Fruit fly (Drosophila melanogaster) whole organism, pupa: ENCODE results near the gene CG13609.

ENCODE experiments used
- CG32121 ChIP-seq: fragments of 200-800 bp; sonication (Bioruptor generic); IDR thresholded peaks from 2 replicates; pipeline ENCODE4 v1.3.6; 2022; ENCODE audit warnings: missing biosample characterization, missing genetic modification characterization
- CG34367 ChIP-seq: fragments of 200-800 bp; sonication (Bioruptor generic); optimal IDR thresholded peaks from 2 replicates; lab custom pipeline; 2018; ENCODE audit warnings: missing biosample characterization, mild to moderate bottlenecking, missing genetic modification characterization
- CG4496 ChIP-seq: fragments of 200-800 bp; sonication (Bioruptor generic); IDR thresholded peaks from 3 replicates; pipeline ENCODE4 v1.3.6; 2022; ENCODE audit warnings: missing biosample characterization, missing genetic modification characterization
- CG8159 ChIP-seq: fragments of 200-800 bp; sonication (Bioruptor generic); optimal IDR thresholded peaks from 3 replicates; lab custom pipeline; 2018; ENCODE audit warnings: missing biosample characterization, mild to moderate bottlenecking, missing genetic modification characterization, moderate library complexity
- CG8301 ChIP-seq: fragments of 200-800 bp; sonication (Bioruptor generic); optimal IDR thresholded peaks from 2 replicates; lab custom pipeline; 2018; ENCODE audit warnings: missing biosample characterization, mild to moderate bottlenecking, missing genetic modification characterization
- CG9948 ChIP-seq: fragments of 200-800 bp; sonication (Bioruptor generic); optimal IDR thresholded peaks from 2 replicates; lab custom pipeline; 2018; ENCODE audit warnings: missing biosample characterization, mild to moderate bottlenecking, missing genetic modification characterization, moderate library complexity
- EcR ChIP-seq: fragments of 200-800 bp; sonication (Bioruptor generic); optimal IDR thresholded peaks from 3 replicates; lab custom pipeline; 2019; ENCODE audit warnings: missing biosample characterization, missing genetic modification characterization, mild to moderate bottlenecking, moderate library complexity, missing genetic modification reagents
- Pif1B ChIP-seq: fragments of 200-800 bp; sonication (Bioruptor generic); optimal IDR thresholded peaks from 3 replicates; lab custom pipeline; 2016; ENCODE audit warnings: missing biosample characterization, missing genetic modification characterization
- Snoo ChIP-seq: fragments of 200-800 bp; sonication (Bioruptor generic); optimal IDR thresholded peaks from 3 replicates; lab custom pipeline; 2017; ENCODE audit warnings: missing biosample characterization, mild to moderate bottlenecking, missing genetic modification characterization, inconsistent platforms

- TF ChIP-seq CG34367 (tag; lab: Kevin White, UChicago) (peak; percentile 26), CG32121 (GFP tag; lab: Robert Waterston, UW) (peak; percentile 77), CG8301 (tag; lab: Kevin White, UChicago) (peak; percentile 38), Snoo (tag; lab: Kevin White, UChicago) (no peak), CG9948 (no peak), Pif1B (peak; percentile 33), EcR (GFP tag; lab: Kevin White, UChicago) (no peak), CG8159 (tag; lab: Kevin White, UChicago) (no peak), CG4496 (GFP tag; lab: Robert Waterston, UW) (peak; percentile 61; the same call in 2 of the 3 replicates)
These were observed 38.2 kb upstream of the CG13609 start, which contains the start of gene CG5515 for dm6 chr3R:24188619-24189018.
